Fruit fly (Drosophila melanogaster) whole organism, embryonic: Measurements from ENCODE around the gene mTerf3.

Experiments
- Antp ChIP-seq: fragments of 200-800 bp; sonication (Bioruptor generic); optimal IDR thresholded peaks from 3 replicates; lab custom pipeline; 2016; ENCODE audit warnings: missing biosample characterization, missing genetic modification characterization
- Blimp-1 ChIP-seq: fragments of 200-800 bp; sonication (Bioruptor generic); optimal IDR thresholded peaks from 3 replicates; lab custom pipeline; 2018; ENCODE audit warnings: missing biosample characterization, missing genetic modification characterization, mild to moderate bottlenecking, moderate library complexity, missing genetic modification reagents
- CG10654 ChIP-seq: fragments of 200-800 bp; sonication (Bioruptor generic); optimal IDR thresholded peaks from 2 replicates; lab custom pipeline; 2016; ENCODE audit warnings: missing biosample characterization, missing genetic modification characterization
- CG10959 ChIP-seq: fragments of 200-800 bp; sonication (Bioruptor generic); IDR thresholded peaks from 2 replicates; pipeline ENCODE4 v1.3.6; 2022; ENCODE audit warnings: missing biosample characterization, missing genetic modification characterization
- CG12299 ChIP-seq: fragments of 200-800 bp; sonication (Bioruptor generic); optimal IDR thresholded peaks from 2 replicates; lab custom pipeline; 2018; ENCODE audit warnings: missing biosample characterization, mild to moderate bottlenecking, missing genetic modification characterization
- CG14014 ChIP-seq: fragments of 200-800 bp; sonication (Bioruptor generic); IDR thresholded peaks from 2 replicates; pipeline ENCODE4 v1.3.6; 2022; ENCODE audit warnings: missing biosample characterization, missing genetic modification characterization
- CG15479 ChIP-seq: fragments of 200-800 bp; sonication (Bioruptor generic); optimal IDR thresholded peaks from 3 replicates; lab custom pipeline; 2019; ENCODE audit warnings: missing biosample characterization, mild to moderate bottlenecking, missing genetic modification characterization, moderate library complexity
- CG1602 ChIP-seq: fragments of 200-800 bp; sonication (Bioruptor generic); optimal IDR thresholded peaks from 3 replicates; lab custom pipeline; 2016; ENCODE audit warnings: missing biosample characterization, missing genetic modification characterization
- CG1603 ChIP-seq: fragments of 200-800 bp; sonication (Bioruptor generic); optimal IDR thresholded peaks from 2 replicates; lab custom pipeline; 2019; ENCODE audit warnings: missing biosample characterization, mild to moderate bottlenecking, missing genetic modification characterization, moderate library complexity
- CG17385 ChIP-seq: fragments of 200-800 bp; sonication (Bioruptor generic); optimal IDR thresholded peaks from 3 replicates; lab custom pipeline; 2018; ENCODE audit warnings: missing biosample characterization, mild to moderate bottlenecking, missing genetic modification characterization
- CG17568 ChIP-seq: fragments of 200-800 bp; sonication (Bioruptor generic); optimal IDR thresholded peaks from 2 replicates; lab custom pipeline; 2018; ENCODE audit warnings: missing biosample characterization, mild to moderate bottlenecking, missing genetic modification characterization, moderate library complexity
- CG17829 ChIP-seq: fragments of 200-800 bp; optimal IDR thresholded peaks from 2 replicates; lab custom pipeline; 2019; ENCODE audit warnings: missing biosample characterization, mild to moderate bottlenecking, missing genetic modification characterization, moderate library complexity
- CG18262 ChIP-seq: fragments of 200-800 bp; optimal IDR thresholded peaks from 3 replicates; lab custom pipeline; 2019; ENCODE audit warnings: missing biosample characterization, mild to moderate bottlenecking, missing genetic modification characterization, moderate library complexity
- CG18476 ChIP-seq: fragments of 200-800 bp; sonication (Bioruptor generic); optimal IDR thresholded peaks from 2 replicates; lab custom pipeline; 2016; ENCODE audit warnings: missing biosample characterization, mild to moderate bottlenecking, missing genetic modification characterization
- CG2875 ChIP-seq: fragments of 200-800 bp; sonication (Bioruptor generic); optimal IDR thresholded peaks from 2 replicates; lab custom pipeline; 2017; ENCODE audit warnings: missing biosample characterization, mild to moderate bottlenecking, missing genetic modification characterization, missing genetic modification reagents
- CG30020 ChIP-seq: fragments of 200-800 bp; optimal IDR thresholded peaks from 2 replicates; lab custom pipeline; 2019; ENCODE audit warnings: missing biosample characterization, mild to moderate bottlenecking, missing genetic modification characterization, moderate library complexity
- CG32767 ChIP-seq: fragments of 200-800 bp; sonication (Bioruptor generic); IDR thresholded peaks from 2 replicates; pipeline ENCODE4 v1.3.6; 2022; ENCODE audit warnings: missing biosample characterization, missing genetic modification characterization
- CG3281 ChIP-seq: fragments of 200-800 bp; sonication (Bioruptor generic); optimal IDR thresholded peaks from 3 replicates; lab custom pipeline; 2017; ENCODE audit warnings: missing biosample characterization, mild to moderate bottlenecking, missing genetic modification characterization
- CG34422 ChIP-seq: fragments of 200-800 bp; sonication (Bioruptor generic); IDR thresholded peaks from 3 replicates; pipeline ENCODE4 v1.3.6; 2022; ENCODE audit warnings: missing biosample characterization, missing genetic modification characterization
- CG4360 ChIP-seq: fragments of 200-800 bp; sonication (Bioruptor generic); IDR thresholded peaks from 2 replicates; pipeline ENCODE4 v1.3.6; 2022; ENCODE audit warnings: missing biosample characterization, missing genetic modification characterization
- CG4424 ChIP-seq: fragments of 200-800 bp; sonication (Bioruptor generic); optimal IDR thresholded peaks from 3 replicates; lab custom pipeline; 2016; ENCODE audit warnings: missing biosample characterization, missing genetic modification characterization
- CG4854 ChIP-seq: fragments of 200-800 bp; sonication (Bioruptor generic); optimal IDR thresholded peaks from 2 replicates; lab custom pipeline; 2016; ENCODE audit warnings: missing biosample characterization, missing genetic modification characterization, inconsistent platforms
- CG7271 ChIP-seq: fragments of 200-800 bp; sonication (Bioruptor generic); optimal IDR thresholded peaks from 2 replicates; lab custom pipeline; 2018; ENCODE audit warnings: missing biosample characterization, mild to moderate bottlenecking, missing genetic modification characterization, moderate library complexity
- CG7928 ChIP-seq: fragments of 200-800 bp; sonication (Bioruptor generic); optimal IDR thresholded peaks from 2 replicates; lab custom pipeline; 2017; ENCODE audit warnings: missing biosample characterization, mild to moderate bottlenecking, missing genetic modification characterization
- CG8478 ChIP-seq: fragments of >200 bp; optimal IDR thresholded peaks from 2 replicates; lab custom pipeline; 2018
- CG9437 ChIP-seq: fragments of 200-800 bp; sonication (Bioruptor generic); optimal IDR thresholded peaks from 2 replicates; lab custom pipeline; 2018; ENCODE audit warnings: missing biosample characterization, mild to moderate bottlenecking, missing genetic modification characterization
- D19A ChIP-seq: fragments of 200-800 bp; optimal IDR thresholded peaks from 3 replicates; lab custom pipeline; 2019; ENCODE audit warnings: missing biosample characterization, mild to moderate bottlenecking, missing genetic modification characterization, moderate library complexity
- D19B ChIP-seq: fragments of 200-800 bp; sonication (Bioruptor generic); optimal IDR thresholded peaks from 2 replicates; lab custom pipeline; 2017; ENCODE audit warnings: missing biosample characterization, mild to moderate bottlenecking, missing genetic modification characterization
- E2f1 ChIP-seq: fragments of 200-800 bp; sonication (Bioruptor generic); IDR thresholded peaks from 2 replicates; pipeline ENCODE4 v1.3.6; 2022; ENCODE audit warnings: missing biosample characterization, missing genetic modification characterization
- GATAe ChIP-seq: fragments of 200-800 bp; sonication (Bioruptor generic); conservative IDR thresholded peaks from 2 replicates; pipeline ENCODE4 v1.3.6; 2022; ENCODE audit warnings: missing biosample characterization, missing genetic modification characterization
- HLHmδ ChIP-seq: fragments of 200-800 bp; sonication (Bioruptor generic); optimal IDR thresholded peaks from 2 replicates; lab custom pipeline; 2018; ENCODE audit warnings: missing biosample characterization, mild to moderate bottlenecking, missing genetic modification characterization, moderate library complexity
- Hr51 ChIP-seq, 2 experiments: fragments of 200-800 bp; sonication (Bioruptor generic); optimal IDR thresholded peaks; 2 replicates in 1 of 2; 3 replicates in 1 of 2; lab custom pipeline; 2016 to 2018; ENCODE audit warnings: missing biosample characterization in 2 of 2, missing genetic modification characterization in 2 of 2, mild to moderate bottlenecking in 1 of 2, moderate library complexity in 1 of 2
- Lpt ChIP-seq: fragments of >200 bp; optimal IDR thresholded peaks from 2 replicates; lab custom pipeline; 2018; ENCODE audit warnings: missing biosample characterization, missing genetic modification characterization
- Myb ChIP-seq: fragments of 200-800 bp; sonication (Bioruptor generic); optimal IDR thresholded peaks from 2 replicates; lab custom pipeline; 2016; ENCODE audit warnings: missing biosample characterization, missing genetic modification characterization
- Ssrp ChIP-seq: fragments of 200-800 bp; sonication (Bioruptor generic); optimal IDR thresholded peaks from 2 replicates; lab custom pipeline; 2018; ENCODE audit warnings: missing biosample characterization, mild to moderate bottlenecking, missing genetic modification characterization, moderate library complexity
- caup ChIP-seq: fragments of 200-800 bp; sonication (Bioruptor generic); optimal IDR thresholded peaks from 3 replicates; lab custom pipeline; 2017; ENCODE audit warnings: missing biosample characterization, mild to moderate bottlenecking, missing genetic modification characterization, moderate library complexity; ENCODE audit not compliant: severe bottlenecking
- crc ChIP-seq: fragments of 200-800 bp; sonication (Bioruptor generic); optimal IDR thresholded peaks from 2 replicates; lab custom pipeline; 2016; ENCODE audit warnings: missing biosample characterization, missing genetic modification characterization
- dimm ChIP-seq: fragments of 200-800 bp; sonication (Bioruptor generic); IDR thresholded peaks from 2 replicates; pipeline ENCODE4 v1.3.6; 2022; ENCODE audit warnings: missing biosample characterization, missing genetic modification characterization
- dm ChIP-seq: fragments of 200-800 bp; sonication (Bioruptor generic); optimal IDR thresholded peaks from 3 replicates; lab custom pipeline; 2016; ENCODE audit warnings: missing biosample characterization, missing genetic modification characterization
- en ChIP-seq: fragments of 200-800 bp; sonication (Bioruptor generic); optimal IDR thresholded peaks from 2 replicates; lab custom pipeline; 2016; ENCODE audit warnings: missing biosample characterization, missing genetic modification characterization
- fd3F ChIP-seq: fragments of 200-800 bp; sonication (Bioruptor generic); optimal IDR thresholded peaks from 2 replicates; lab custom pipeline; 2018; ENCODE audit warnings: missing biosample characterization, mild to moderate bottlenecking, missing genetic modification characterization, moderate library complexity
- fru ChIP-seq: fragments of >200 bp; optimal IDR thresholded peaks from 2 replicates; lab custom pipeline; 2017
- gsb-n ChIP-seq: fragments of 200-800 bp; sonication (Bioruptor generic); optimal IDR thresholded peaks from 3 replicates; lab custom pipeline; 2018; ENCODE audit warnings: missing biosample characterization, mild to moderate bottlenecking, missing genetic modification characterization
- hbn ChIP-seq: fragments of 200-800 bp; sonication (Bioruptor generic); IDR thresholded peaks from 2 replicates; pipeline ENCODE4 v1.3.6; 2022; ENCODE audit warnings: missing biosample characterization, missing genetic modification characterization; ENCODE audit not compliant: partially characterized antibody
- ken ChIP-seq: fragments of 200-800 bp; sonication (Bioruptor generic); IDR thresholded peaks from 3 replicates; pipeline ENCODE4 v1.3.6; 2022; ENCODE audit warnings: missing biosample characterization, missing genetic modification characterization
- luna ChIP-seq: fragments of 200-800 bp; sonication (Bioruptor generic); optimal IDR thresholded peaks from 2 replicates; lab custom pipeline; 2016; ENCODE audit warnings: missing biosample characterization, missing genetic modification characterization
- nau ChIP-seq: fragments of 200-800 bp; sonication (Bioruptor generic); optimal IDR thresholded peaks from 3 replicates; lab custom pipeline; 2017; ENCODE audit warnings: missing biosample characterization, mild to moderate bottlenecking, missing genetic modification characterization, missing genetic modification reagents
- p53 ChIP-seq: fragments of 200-800 bp; sonication (Bioruptor generic); optimal IDR thresholded peaks from 2 replicates; lab custom pipeline; 2016; ENCODE audit warnings: missing biosample characterization, missing genetic modification characterization
- pzg ChIP-seq: fragments of 200-800 bp; sonication (Bioruptor generic); optimal IDR thresholded peaks from 3 replicates; lab custom pipeline; 2018; ENCODE audit warnings: missing biosample characterization, mild to moderate bottlenecking, missing genetic modification characterization, moderate library complexity
- row ChIP-seq: fragments of 200-800 bp; sonication (Bioruptor generic); IDR thresholded peaks from 3 replicates; pipeline ENCODE4 v1.3.6; 2022; ENCODE audit warnings: missing biosample characterization, missing genetic modification characterization
- stwl ChIP-seq: fragments of 200-800 bp; sonication (Bioruptor generic); optimal IDR thresholded peaks from 3 replicates; lab custom pipeline; 2018; ENCODE audit warnings: missing biosample characterization, mild to moderate bottlenecking, missing genetic modification characterization, moderate library complexity
- tin ChIP-seq: fragments of 200-800 bp; sonication (Bioruptor generic); optimal IDR thresholded peaks from 3 replicates; lab custom pipeline; 2016; ENCODE audit warnings: missing biosample characterization, missing genetic modification characterization

mTerf3 gene

DNA sequence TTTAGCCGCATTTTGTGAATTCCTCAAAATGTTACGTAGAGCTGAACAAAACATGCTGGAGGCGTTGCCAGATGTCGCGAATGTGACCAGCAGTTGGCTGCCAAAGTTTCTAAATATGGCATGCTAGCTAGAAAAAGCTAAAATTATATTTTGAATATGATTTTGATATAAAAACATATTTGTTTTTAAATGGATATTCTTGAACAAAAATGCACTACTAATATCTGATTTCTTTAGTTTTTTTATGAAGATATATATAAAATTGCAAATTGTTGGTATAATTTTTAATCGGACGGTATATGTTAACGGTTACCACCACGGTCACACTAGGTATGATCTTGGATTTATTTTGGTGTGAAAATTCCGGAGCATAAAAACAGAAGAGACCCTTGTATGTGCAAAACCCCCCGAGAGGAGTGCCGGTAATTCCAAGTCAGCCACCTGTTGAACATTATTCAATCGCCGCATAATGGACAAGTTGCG is at the start of gene mTerf3, which contains the start of gene CG5104 (continued):
- TF ChIP-seq stwl (tag; lab: Kevin White, UChicago) (peak; percentile 73), CG17568 (GFP tag; lab: Kevin White, UChicago) (no peak), en (GFP tag; lab: Kevin White, UChicago) (no peak), CG30020 (tag; lab: Kevin White, UChicago) (peak; percentile 56), CG4360 (GFP tag; lab: Robert Waterston, UW) (no peak), fd3F (no peak), GATAe (GFP tag; lab: Robert Waterston, UW) (no peak), dimm (no peak), pzg (GFP tag; lab: Kevin White, UChicago) (peak; percentile 60), hbn (no peak), ken (no peak), luna (GFP tag; lab: Kevin White, UChicago) (no peak), CG7928 (no peak), CG18476 (GFP tag; lab: Kevin White, UChicago) (no peak), CG32767 (GFP tag; lab: Robert Waterston, UW) (no peak), crc (GFP tag; lab: Kevin White, UChicago) (no peak), CG17829 (peak; percentile 55), Antp (GFP tag; lab: Kevin White, UChicago) (no peak), CG14014 (GFP tag; lab: Robert Waterston, UW) (no peak), HLHmδ (GFP tag; lab: Kevin White, UChicago) (no peak), CG34422 (GFP tag; lab: Robert Waterston, UW) (no peak), dm (GFP tag; lab: Kevin White, UChicago) (peak; percentile 31), CG10959 (GFP tag; lab: Robert Waterston, UW) (no peak), Blimp-1 (GFP tag; lab: Kevin White, UChicago) (no peak), row (GFP tag; lab: Robert Waterston, UW) (peak; percentile 78), CG3281 (GFP tag; lab: Kevin White, UChicago) (no peak), CG15479 (no peak), CG17385 (GFP tag; lab: Kevin White, UChicago) (no peak), Myb (GFP tag; lab: Kevin White, UChicago) (peak; percentile 56), CG9437 (GFP tag; lab: Kevin White, UChicago) (peak; percentile 92), nau (no peak), CG4424 (GFP tag; lab: Kevin White, UChicago) (peak; percentile 3), fru (no peak), D19A (tag; lab: Kevin White, UChicago) (peak; percentile 14), Lpt (no peak), CG8478 (lab: Kevin White, UChicago) (no peak), CG1603 (tag; lab: Kevin White, UChicago) (peak; percentile 29), CG10654 (peak; percentile 7), CG2875 (GFP tag; lab: Kevin White, UChicago) (no peak), Hr51 (GFP tag; optimal IDR thresholded peaks at IDR 0.05; lab: Kevin White, UChicago) (peak in 1 of 2 experiments; percentile 16), caup (no peak), CG7271 (tag; lab: Kevin White, UChicago) (no peak), gsb-n (peak; percentile 3), E2f1 (GFP tag; lab: Robert Waterston, UW) (no peak), CG18262 (tag; lab: Kevin White, UChicago) (peak; percentile 19), tin (GFP tag; lab: Kevin White, UChicago) (peak; percentile 22), CG12299 (tag; lab: Kevin White, UChicago) (peak; percentile 24), CG4854 (GFP tag; lab: Kevin White, UChicago) (no peak), Ssrp (peak; percentile 7), D19B (GFP tag; lab: Kevin White, UChicago) (no peak), CG1602 (GFP tag; lab: Kevin White, UChicago) (no peak), p53 (no peak)
